Fruit fly (Drosophila melanogaster) ovary, adult (tissue): Measurements from ENCODE around the gene Sc2.

ENCODE experiments used
- CG17801 ChIP-seq: fragments of 200-800 bp; optimal IDR thresholded peaks from 2 replicates; lab custom pipeline; 2019; ENCODE audit warnings: missing biosample characterization, mild to moderate bottlenecking, missing genetic modification characterization, moderate library complexity; ENCODE audit not compliant: partially characterized antibody

The Sc2 gene

DNA sequence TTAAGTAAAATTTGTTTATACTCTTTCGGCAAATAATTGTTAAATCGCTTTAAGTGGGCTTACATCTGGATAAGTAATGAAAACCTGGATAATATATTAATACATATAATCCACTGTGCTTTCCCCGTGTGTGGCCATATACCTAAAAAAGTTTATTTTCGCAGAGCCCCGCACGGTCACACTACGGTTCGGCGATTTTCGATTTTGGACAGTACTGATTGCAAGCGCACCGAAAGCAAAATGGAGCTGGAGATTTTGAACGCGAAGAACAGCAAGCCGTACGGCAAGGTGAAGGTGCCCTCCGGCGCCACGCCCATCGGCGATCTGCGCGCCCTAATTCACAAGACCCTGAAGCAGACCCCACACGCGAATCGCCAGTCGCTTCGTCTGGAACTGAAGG lies at the start of gene Sc2:
TSS of gene Sc2 (plus strand) at position 192 of the 400 bp plus-strand sequence.
- no peak for TF ChIP-seq CG17801 (GFP tag; lab: Kevin White, UChicago)

DNA sequence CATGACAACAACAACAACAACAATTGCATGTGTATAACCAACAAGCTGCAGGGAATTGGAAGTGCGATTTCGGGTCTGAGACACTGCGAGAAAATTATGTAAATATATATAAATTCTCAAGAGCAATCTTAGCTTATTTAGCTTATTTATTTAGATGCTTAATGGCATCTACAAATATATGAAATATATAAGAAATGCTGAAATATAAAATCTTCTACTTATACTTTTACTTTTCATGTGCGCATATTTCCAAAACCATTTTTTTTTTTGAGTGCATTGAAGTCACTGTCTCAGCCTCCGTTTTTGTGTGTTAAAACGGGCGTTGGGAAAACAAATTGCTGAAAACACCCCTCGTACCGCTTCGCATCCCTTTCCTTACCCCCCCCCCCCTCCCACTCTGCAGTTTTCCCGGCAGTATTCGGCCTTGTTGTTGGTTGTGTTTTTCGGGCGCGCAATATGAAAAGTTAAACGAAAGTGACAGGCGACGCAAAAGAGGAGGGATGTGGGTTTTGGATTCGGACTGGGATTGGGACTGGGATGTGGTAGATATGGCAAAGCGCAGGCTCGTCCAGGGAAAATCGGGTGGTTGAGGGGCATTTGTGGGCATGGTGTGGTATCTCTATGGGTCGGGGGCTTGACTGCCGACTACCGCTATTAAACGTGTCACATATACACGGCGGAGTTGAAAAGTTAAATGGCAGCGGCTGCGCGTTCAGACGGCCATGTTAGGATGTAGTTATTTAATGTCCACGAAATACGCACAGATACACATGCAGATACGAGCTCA lies 47.9 kb upstream of the Sc2 start:
- no peak for TF ChIP-seq CG17801 (GFP tag; lab: Kevin White, UChicago)

DNA sequence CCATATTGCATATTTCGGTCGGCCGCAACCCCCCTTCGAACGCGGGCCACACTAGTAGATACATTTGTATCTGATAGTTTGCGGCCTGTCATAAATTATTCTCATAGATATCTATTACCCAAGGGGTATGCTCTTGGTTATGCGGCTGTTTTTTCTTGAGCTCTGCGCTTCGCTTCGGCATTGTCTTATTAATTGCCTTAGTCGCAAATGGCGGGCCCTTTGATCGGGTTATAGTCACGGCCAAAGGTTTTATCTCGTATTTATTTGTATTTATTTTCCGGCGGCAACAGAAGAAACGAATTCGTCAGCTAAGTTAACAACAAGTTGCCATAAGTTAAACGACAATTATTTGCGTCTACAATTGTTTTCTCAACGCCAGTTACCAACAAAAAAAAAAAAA lies 47.3 kb upstream of the Sc2 start:
- no peak for TF ChIP-seq CG17801 (GFP tag; lab: Kevin White, UChicago)

DNA sequence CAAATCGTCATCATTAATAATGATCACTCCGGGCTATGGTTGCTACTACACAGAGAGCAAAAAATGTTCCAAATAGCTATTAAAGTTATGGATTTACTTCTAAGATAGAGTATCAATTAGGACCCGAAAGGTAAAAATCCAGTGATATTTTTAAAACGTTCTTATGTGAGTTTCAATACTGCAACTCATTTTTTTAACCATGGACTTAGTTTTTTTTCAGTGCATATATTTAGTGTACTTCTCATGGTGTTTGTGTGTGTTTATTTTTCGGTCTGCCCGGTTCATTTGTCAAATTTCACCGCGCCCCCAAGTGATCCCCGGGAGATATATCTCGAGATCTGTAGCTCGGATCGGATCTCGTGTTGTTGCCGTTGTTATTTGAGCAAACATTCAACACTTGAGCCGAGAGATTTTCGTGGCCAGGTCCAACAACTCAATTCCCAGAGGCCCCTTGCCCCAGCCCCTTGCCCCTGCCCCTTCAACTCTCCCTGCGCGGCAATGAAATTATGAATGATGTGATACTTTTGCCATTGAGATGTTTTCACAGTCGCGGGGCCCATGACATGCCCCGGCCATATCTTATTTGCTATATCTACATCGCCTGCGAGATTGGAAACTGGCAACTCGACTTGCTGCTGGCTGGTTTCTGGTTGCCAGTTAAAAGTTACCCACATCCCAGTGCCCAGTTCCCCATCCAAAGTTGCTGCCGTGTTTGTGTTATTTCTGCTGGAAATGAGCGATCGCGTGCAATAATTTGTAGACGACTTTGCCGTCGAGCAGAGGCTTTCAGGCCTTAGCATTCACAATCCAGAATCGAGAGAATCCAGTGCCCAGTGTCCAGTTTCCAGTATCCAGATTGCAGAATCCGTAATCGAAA lies 40.5 kb upstream of the Sc2 start:
- no peak for TF ChIP-seq CG17801 (GFP tag; lab: Kevin White, UChicago)

DNA sequence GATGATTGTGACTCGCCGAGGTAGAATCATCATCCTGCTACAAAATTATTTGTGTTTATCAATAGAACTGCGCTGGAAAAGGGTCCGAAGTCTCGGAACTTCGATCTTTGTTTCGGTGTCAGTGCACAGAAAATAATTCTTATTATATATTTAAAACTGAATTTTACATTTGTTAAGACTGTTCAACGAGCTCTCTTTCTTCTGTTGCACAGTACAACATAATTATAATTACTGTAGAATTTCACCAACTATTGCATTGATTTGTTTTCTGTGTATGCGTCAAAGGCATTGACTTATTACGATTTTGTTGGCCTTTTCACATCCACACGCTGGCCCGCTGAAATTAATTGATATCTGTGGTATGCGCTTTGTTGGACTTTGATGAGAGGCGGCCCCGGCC lies 39.8 kb upstream of the Sc2 start:
- TF ChIP-seq CG17801 (GFP tag; lab: Kevin White, UChicago): no peak

DNA sequence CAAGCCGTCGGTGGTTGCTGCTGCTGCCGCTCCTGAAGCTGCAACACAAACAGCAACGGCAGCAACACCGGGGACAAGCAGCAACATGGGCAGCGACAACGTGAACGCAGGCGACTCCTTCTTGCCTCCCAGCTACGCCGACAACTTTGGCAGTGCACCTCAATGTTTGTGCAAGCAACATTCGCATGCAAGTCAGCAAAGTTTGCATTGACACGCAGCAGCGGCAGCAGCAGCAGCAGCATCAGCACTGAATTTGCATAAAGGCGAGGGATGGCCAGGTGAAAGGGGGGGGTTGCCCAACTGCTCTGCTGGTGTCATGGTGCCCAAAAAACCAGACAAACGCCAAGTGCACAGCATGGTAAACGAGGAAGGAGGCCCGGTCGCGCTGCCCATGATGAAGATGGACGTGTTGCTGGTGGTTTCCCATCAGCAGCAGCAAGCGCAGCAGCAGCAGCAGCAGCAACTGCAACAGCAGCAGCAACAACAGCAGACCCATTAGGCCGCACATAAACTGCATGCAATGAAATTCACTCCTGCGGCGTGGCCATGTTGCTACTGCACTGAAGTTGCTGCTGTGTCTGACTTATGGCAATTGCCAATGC lies 37.9 kb upstream of the Sc2 start:
- TF ChIP-seq CG17801 (GFP tag; lab: Kevin White, UChicago): no peak

DNA sequence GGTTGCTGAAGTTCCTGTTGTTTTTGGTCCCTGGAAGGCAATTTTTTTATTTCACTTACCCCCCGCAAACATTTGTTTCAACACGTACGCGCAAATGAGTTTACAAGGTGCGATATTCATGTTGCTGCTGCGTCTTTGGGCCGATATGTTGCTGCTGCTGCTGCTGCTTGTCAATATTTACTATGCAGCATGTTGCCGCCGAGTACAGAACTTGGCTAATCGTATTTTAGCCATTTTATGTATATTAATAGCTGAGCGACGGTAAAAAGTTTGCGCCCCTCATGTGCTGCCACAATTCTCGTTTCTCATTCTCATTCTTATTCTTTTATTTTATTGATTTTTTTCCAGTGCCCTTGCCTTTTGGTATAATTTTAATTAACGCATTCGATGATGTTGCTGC lies 36.9 kb upstream of the Sc2 start:
- TF ChIP-seq CG17801 (GFP tag; lab: Kevin White, UChicago): no peak

DNA sequence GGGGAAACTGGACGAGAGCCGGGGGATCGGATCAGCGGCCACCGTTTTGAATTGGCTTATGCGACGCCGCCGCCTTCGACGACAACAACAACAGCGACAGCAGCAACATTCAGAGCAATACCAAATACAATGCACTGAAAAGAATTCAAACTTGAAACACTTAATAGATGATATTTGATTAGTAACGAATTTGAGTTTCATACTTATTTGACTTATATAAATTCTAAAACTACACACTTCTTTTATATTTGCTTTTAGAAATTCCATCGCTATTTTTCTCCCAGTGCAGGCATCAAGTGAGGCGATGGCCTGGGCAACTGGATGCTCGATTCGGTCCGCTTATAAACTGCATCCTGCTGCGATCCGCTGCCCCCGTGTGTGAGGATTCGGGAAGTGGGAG lies 35.3 kb upstream of the Sc2 start:
- TF ChIP-seq CG17801 (GFP tag; lab: Kevin White, UChicago): no peak

DNA sequence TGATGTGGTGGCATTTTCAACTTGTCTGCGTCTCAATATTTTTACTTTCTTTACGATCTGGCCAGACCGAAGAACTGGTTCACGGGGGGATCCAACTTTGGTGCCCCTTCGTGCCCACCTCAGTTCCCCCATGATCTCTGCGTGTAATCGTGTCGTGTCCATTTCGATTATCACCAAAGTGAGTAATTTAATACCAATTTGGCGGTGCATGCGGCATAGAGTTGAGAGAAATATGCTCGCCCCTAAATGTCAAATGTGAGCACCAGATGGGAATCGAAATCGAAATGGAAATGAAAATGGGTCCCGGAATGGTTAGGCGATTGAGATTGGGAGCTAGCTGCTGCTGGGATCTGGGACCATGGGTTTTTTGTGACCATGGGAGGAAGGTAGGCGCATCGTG lies 32.0 kb upstream of the Sc2 start:
- no peak for TF ChIP-seq CG17801 (GFP tag; lab: Kevin White, UChicago)

DNA sequence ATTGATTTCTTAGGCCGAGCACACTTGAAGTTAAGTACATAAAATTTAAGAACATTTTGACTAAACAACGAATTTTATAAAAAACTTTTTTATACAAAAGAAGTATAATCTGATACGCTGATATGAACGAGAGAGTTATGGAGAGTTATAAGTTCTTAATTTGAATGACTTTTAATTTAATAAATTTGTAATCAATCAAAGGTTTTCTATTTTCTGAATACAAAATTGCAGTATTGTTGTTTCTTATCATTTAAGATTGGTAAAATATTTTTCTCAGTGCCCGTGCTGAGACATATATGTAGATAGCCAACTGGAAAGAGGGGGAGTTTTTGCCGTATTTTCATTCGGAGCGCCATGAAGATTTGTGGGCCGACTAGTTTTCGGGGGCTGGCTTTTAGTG lies 30.2 kb upstream of the Sc2 start:
- TF ChIP-seq CG17801 (GFP tag; lab: Kevin White, UChicago): no peak

DNA sequence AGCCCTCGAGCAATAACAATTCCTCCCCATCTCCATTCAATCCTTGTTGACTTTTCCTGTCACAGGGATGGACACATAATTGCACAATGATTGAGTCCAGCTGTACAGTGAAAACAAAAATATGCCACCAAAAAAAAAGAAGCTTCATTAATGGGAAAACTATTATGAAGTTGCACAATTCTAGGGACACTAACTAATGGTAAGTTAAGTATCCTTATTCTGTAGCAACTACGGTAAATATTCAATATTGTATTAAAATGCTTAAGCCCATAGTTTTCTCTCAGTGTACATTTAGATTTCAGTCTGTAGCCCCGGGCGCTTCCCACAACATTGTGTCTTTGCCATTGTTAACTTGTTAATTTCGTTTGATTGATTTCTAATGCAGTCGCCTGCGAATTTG lies 28.3 kb upstream of the Sc2 start:
- no peak for TF ChIP-seq CG17801 (GFP tag; lab: Kevin White, UChicago)

DNA sequence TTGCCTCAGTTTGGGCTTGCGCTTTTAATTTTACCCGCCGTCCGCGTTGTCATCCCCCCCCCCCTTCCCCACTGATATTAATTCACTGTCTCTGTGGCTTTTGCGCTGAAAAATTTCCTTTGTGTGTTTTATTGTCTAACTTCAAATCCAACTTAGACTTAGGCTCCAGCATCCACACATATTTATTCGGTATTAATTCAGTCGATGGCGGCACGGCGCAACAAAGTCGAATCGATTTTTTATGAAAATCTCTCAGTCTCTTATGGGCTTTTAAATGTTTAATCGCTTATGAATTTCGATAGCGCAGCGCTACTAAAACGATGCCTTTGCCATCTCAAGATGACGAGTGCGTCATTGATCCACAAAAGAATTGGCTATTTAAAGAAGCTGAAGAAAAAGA lies 27.3 kb upstream of the Sc2 start:
- no peak for TF ChIP-seq CG17801 (GFP tag; lab: Kevin White, UChicago)

DNA sequence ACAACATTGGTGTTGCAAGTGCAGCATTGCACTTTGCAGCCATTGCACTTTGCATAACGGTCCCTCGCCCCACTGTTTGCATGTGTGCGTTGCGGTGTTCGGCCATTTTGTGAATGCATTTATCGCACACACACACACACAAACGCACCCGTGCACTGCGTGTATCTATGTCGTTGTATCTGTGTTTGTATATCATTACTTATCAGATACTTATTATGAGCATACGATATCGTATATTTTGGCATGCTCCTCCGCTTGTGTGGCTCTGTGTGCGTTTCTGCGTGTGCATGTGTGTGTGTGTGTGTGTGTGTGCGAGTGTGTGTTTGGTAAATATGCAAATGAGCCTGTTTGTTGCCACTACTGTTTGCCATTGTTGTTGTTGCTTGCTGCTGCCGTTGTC lies 26.4 kb upstream of the Sc2 start:
- no peak for TF ChIP-seq CG17801 (GFP tag; lab: Kevin White, UChicago)

DNA sequence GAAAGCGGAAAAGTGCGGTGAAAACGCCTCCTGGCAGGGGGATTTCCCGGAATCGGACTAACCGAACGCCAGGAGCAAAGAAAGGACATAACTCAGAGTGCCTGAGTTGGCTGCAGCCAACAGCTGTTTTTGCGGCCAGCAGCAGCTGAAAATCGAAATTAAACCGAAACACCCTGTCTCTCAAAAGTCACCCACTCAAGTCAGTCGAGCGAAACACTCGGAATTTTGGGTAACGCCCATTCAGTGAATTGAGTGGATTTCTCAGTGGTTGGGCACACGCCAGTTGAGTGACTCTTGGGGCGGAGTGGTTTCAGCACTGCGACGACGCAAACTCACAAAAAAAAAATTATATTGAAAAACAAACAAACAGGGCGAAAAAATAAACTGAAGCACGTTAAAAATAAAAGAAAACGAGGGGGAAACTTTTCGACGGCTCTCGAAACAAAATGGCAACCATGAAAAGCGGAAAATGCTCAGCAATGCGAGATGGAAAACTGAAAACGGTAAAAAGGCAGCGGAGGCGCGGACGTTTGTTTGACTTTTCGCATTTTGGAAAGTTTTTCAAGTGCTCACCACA lies 24.5 kb upstream of the Sc2 start:
- TF ChIP-seq CG17801 (GFP tag; lab: Kevin White, UChicago): no peak

DNA sequence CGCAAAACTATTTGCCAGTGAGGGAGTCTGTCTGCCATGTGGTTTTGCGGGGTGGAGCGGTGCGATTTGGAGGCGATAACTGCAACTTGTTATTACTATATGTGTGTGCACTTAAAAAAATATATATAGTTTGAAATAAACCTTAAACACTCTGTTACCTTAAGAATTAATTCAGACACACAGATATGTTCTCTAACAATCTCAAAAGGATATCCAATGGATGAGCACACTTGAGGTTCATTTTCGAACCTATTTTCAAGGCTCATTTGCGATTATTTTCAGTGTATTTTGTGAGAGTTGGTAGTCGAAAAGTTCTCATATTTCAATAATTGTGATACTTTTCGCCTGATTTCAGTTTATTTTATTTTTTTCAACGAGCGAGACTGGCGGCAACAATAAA lies 21.2 kb upstream of the Sc2 start:
- no peak for TF ChIP-seq CG17801 (GFP tag; lab: Kevin White, UChicago)
